Worm (Caenorhabditis elegans) whole organism, L1 larva: ENCODE data around the gene F26F12.4.

Experiments used
- ama-1 ChIP-seq: fragments of 150-350 bp; optimal IDR thresholded peaks from 2 replicates; lab custom pipeline; 2014
- ceh-63 ChIP-seq: fragments of 200-800 bp; sonication (Bioruptor generic); optimal IDR thresholded peaks from 2 replicates; lab custom pipeline; 2018; ENCODE audit warnings: mild to moderate bottlenecking, missing genetic modification characterization, missing compliant biosample characterization
- fkh-10 ChIP-seq: sonication (generic microtip); optimal IDR thresholded peaks from 2 replicates; lab custom pipeline; 2017; ENCODE audit warnings: missing biosample characterization, missing genetic modification reagents, missing genetic modification characterization
- hlh-17 ChIP-seq: fragments of 200-800 bp; sonication (Bioruptor generic); optimal IDR thresholded peaks from 2 replicates; lab custom pipeline; 2018; ENCODE audit warnings: missing genetic modification characterization, mild to moderate bottlenecking, missing compliant biosample characterization, moderate library complexity, borderline replicate concordance
- mdl-1 ChIP-seq, 2 experiments: fragments of 150-350 bp; optimal IDR thresholded peaks; 2 replicates each; lab custom pipeline; 2014 to 2017; ENCODE audit warnings: missing biosample characterization in 2 of 2, missing genetic modification characterization in 2 of 2, inconsistent platforms in 1 of 2
- nhr-11 ChIP-seq: fragments of 150-350 bp; optimal IDR thresholded peaks from 2 replicates; lab custom pipeline; 2014; ENCODE audit warnings: missing biosample characterization, missing genetic modification characterization
- nhr-19 ChIP-seq: fragments of 200-800 bp; sonication (Bioruptor generic); conservative IDR thresholded peaks from 2 replicates; pipeline ENCODE4 v1.3.6; 2022; ENCODE audit warnings: missing genetic modification characterization, missing compliant biosample characterization
- nhr-237 ChIP-seq: fragments of 150-350 bp; optimal IDR thresholded peaks from 2 replicates; lab custom pipeline; 2014; ENCODE audit warnings: missing biosample characterization, missing genetic modification characterization
- pqm-1 ChIP-seq: sonication (generic microtip); optimal IDR thresholded peaks from 3 replicates; lab custom pipeline; 2017; ENCODE audit warnings: missing biosample characterization, missing genetic modification characterization
- rnt-1 ChIP-seq: sonication (generic microtip); optimal IDR thresholded peaks from 2 replicates; lab custom pipeline; 2016; ENCODE audit warnings: mild to moderate bottlenecking, missing genetic modification characterization, moderate library complexity, missing compliant biosample characterization
- sup-37 ChIP-seq: fragments of 200-800 bp; sonication (Bioruptor generic); optimal IDR thresholded peaks from 2 replicates; lab custom pipeline; 2018; ENCODE audit warnings: mild to moderate bottlenecking, missing genetic modification characterization, missing compliant biosample characterization
- unc-86 ChIP-seq: sonication (generic microtip); optimal IDR thresholded peaks from 2 replicates; lab custom pipeline; 2016; ENCODE audit warnings: missing genetic modification characterization, missing compliant biosample characterization

DNA sequence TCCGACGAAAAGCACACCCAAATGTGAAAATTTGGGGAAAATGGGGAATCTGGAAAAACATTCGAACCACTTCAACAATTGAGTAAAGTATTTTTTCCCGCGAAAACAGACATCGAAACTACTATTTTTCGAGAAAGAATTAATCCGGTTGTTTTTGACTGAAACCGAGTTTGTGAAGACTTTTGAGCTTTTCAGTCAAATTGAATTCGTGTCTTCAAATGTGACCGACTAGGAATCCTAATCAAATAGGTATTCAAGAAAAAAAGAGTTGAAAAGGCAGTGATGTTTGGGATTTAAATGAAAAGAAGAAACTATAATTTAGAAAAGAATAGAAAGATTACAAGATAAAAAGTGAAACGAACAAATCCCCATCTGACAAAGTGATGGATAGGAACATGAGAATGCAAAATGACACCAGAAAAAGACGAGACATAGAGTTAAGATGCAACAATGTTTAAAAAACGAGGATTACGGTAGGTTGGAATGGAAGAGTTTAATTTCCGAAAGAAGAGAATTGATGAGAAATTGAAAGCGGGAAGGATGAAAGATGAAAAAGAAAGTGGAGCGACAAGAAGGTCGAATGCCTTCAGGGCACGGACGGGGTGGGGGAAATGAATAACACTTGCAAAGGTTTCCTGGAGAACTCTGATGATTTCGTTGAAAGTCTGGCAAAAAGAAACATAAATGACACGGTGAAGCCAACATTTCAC lies 6.5 kb downstream of the F26F12.4 start, which contains the start of gene F26F12.8:
- TF ChIP-seq mdl-1 (tag; optimal IDR thresholded peaks at IDR 0.05; lab: Kevin White, UChicago), result no peak
- no peak for TF ChIP-seq nhr-237 (tag; lab: Kevin White, UChicago)
- no peak for TF ChIP-seq fkh-10 (GFP tag; lab: Kevin White, UChicago)
- TF ChIP-seq ceh-63 (GFP tag; lab: Kevin White, UChicago), result no peak
- TF ChIP-seq ama-1 (lab: Kevin White, UChicago), result no peak
- TF ChIP-seq unc-86 (tag; lab: Kevin White, UChicago), result no peak
- no peak for TF ChIP-seq rnt-1 (tag; lab: Kevin White, UChicago)
- TF ChIP-seq nhr-19, result no peak
- TF ChIP-seq pqm-1 (tag; lab: Kevin White, UChicago), result no peak
- no peak for TF ChIP-seq nhr-11 (tag; lab: Kevin White, UChicago)
- no peak for TF ChIP-seq hlh-17 (GFP tag; lab: Kevin White, UChicago)
- no peak for TF ChIP-seq sup-37 (GFP tag; lab: Kevin White, UChicago)
